Fruit fly (Drosophila melanogaster) whole organism, embryonic: ENCODE data around the gene Ire1.

Experiments used
- Asciz ChIP-seq: fragments of 200-800 bp; sonication (Bioruptor generic); optimal IDR thresholded peaks from 2 replicates; lab custom pipeline; 2017; ENCODE audit warnings: missing biosample characterization, mild to moderate bottlenecking, missing genetic modification characterization, missing genetic modification reagents
- Atf6 ChIP-seq: fragments of 200-800 bp; sonication (Bioruptor generic); IDR thresholded peaks from 2 replicates; pipeline ENCODE4 v1.3.6; 2022; ENCODE audit warnings: missing biosample characterization, missing genetic modification characterization
- CG10543 ChIP-seq: fragments of 200-800 bp; sonication (Bioruptor generic); optimal IDR thresholded peaks from 3 replicates; lab custom pipeline; 2017; ENCODE audit warnings: missing biosample characterization, mild to moderate bottlenecking, missing genetic modification characterization, moderate library complexity
- CG11247 ChIP-seq: fragments of 200-800 bp; sonication (Bioruptor generic); IDR thresholded peaks from 2 replicates; pipeline ENCODE4 v1.3.6; 2022; ENCODE audit warnings: missing biosample characterization, missing genetic modification characterization
- CG11456 ChIP-seq: fragments of 200-800 bp; sonication (Bioruptor generic); IDR thresholded peaks from 3 replicates; pipeline ENCODE4 v1.3.6; 2022; ENCODE audit warnings: missing biosample characterization, missing genetic modification characterization
- CG11695 ChIP-seq: fragments of 200-800 bp; sonication (Bioruptor generic); IDR thresholded peaks from 3 replicates; pipeline ENCODE4 v1.3.6; 2022; ENCODE audit warnings: missing biosample characterization, missing genetic modification characterization
- CG12769 ChIP-seq: fragments of 200-800 bp; sonication (Bioruptor generic); optimal IDR thresholded peaks from 2 replicates; lab custom pipeline; 2019; ENCODE audit warnings: missing biosample characterization, mild to moderate bottlenecking, missing genetic modification characterization, moderate library complexity
- CG16813 ChIP-seq: fragments of 200-800 bp; sonication (Bioruptor generic); IDR thresholded peaks from 3 replicates; pipeline ENCODE4 v1.3.6; 2022; ENCODE audit warnings: missing biosample characterization, missing genetic modification characterization; ENCODE audit not compliant: partially characterized antibody
- CG1832 ChIP-seq: fragments of 200-800 bp; sonication (Bioruptor generic); optimal IDR thresholded peaks from 2 replicates; lab custom pipeline; 2017; ENCODE audit warnings: missing biosample characterization, mild to moderate bottlenecking, missing genetic modification characterization, inconsistent platforms
- CG18599 ChIP-seq: fragments of 200-800 bp; sonication (Bioruptor generic); optimal IDR thresholded peaks from 3 replicates; lab custom pipeline; 2017; ENCODE audit warnings: missing biosample characterization, missing genetic modification characterization, mild to moderate bottlenecking, moderate library complexity, missing genetic modification reagents
- CG18764 ChIP-seq: fragments of 200-800 bp; sonication (Bioruptor generic); optimal IDR thresholded peaks from 3 replicates; lab custom pipeline; 2016; ENCODE audit warnings: missing biosample characterization, missing genetic modification characterization
- CG2120 ChIP-seq: fragments of 200-800 bp; sonication (Bioruptor generic); optimal IDR thresholded peaks from 3 replicates; lab custom pipeline; 2016; ENCODE audit warnings: missing biosample characterization, missing genetic modification characterization
- CG32532 ChIP-seq: fragments of 200-800 bp; sonication (Bioruptor generic); IDR thresholded peaks from 2 replicates; pipeline ENCODE4 v1.3.6; 2022; ENCODE audit warnings: missing biosample characterization, missing genetic modification characterization
- CG34422 ChIP-seq: fragments of 200-800 bp; sonication (Bioruptor generic); IDR thresholded peaks from 3 replicates; pipeline ENCODE4 v1.3.6; 2022; ENCODE audit warnings: missing biosample characterization, missing genetic modification characterization
- CG4854 ChIP-seq: fragments of 200-800 bp; sonication (Bioruptor generic); optimal IDR thresholded peaks from 2 replicates; lab custom pipeline; 2016; ENCODE audit warnings: missing biosample characterization, missing genetic modification characterization, inconsistent platforms
- CG7556 ChIP-seq: fragments of 200-800 bp; sonication (Bioruptor generic); optimal IDR thresholded peaks from 2 replicates; lab custom pipeline; 2017; ENCODE audit warnings: missing biosample characterization, mild to moderate bottlenecking, missing genetic modification characterization
- CG9437 ChIP-seq: fragments of 200-800 bp; sonication (Bioruptor generic); optimal IDR thresholded peaks from 2 replicates; lab custom pipeline; 2018; ENCODE audit warnings: missing biosample characterization, mild to moderate bottlenecking, missing genetic modification characterization
- CG9609 ChIP-seq: fragments of 200-800 bp; sonication (Bioruptor generic); optimal IDR thresholded peaks from 3 replicates; lab custom pipeline; 2016; ENCODE audit warnings: missing biosample characterization, missing genetic modification characterization
- CG9932 ChIP-seq: fragments of 200-800 bp; sonication (Bioruptor generic); IDR thresholded peaks from 2 replicates; pipeline ENCODE4 v1.3.6; 2022; ENCODE audit warnings: missing biosample characterization, missing genetic modification characterization
- CTCF ChIP-seq: fragments of 200-800 bp; sonication (Bioruptor generic); optimal IDR thresholded peaks from 2 replicates; lab custom pipeline; 2017; ENCODE audit warnings: missing biosample characterization, mild to moderate bottlenecking, missing genetic modification characterization, moderate library complexity
- HLH3B ChIP-seq: fragments of 200-800 bp; sonication (Bioruptor generic); IDR thresholded peaks from 2 replicates; pipeline ENCODE4 v1.3.6; 2022; ENCODE audit warnings: missing biosample characterization, missing genetic modification characterization
- Hand ChIP-seq: fragments of 200-800 bp; sonication (Bioruptor generic); optimal IDR thresholded peaks from 2 replicates; lab custom pipeline; 2017; ENCODE audit warnings: mild to moderate bottlenecking, missing biosample characterization, missing genetic modification reagents, missing genetic modification characterization
- Hey ChIP-seq: fragments of 200-800 bp; sonication (Bioruptor generic); optimal IDR thresholded peaks from 3 replicates; lab custom pipeline; 2018; ENCODE audit warnings: missing biosample characterization, mild to moderate bottlenecking, missing genetic modification characterization
- Hmr ChIP-seq: fragments of 200-800 bp; sonication (Bioruptor generic); optimal IDR thresholded peaks from 3 replicates; lab custom pipeline; 2017; ENCODE audit warnings: mild to moderate bottlenecking, missing biosample characterization, missing genetic modification reagents, missing genetic modification characterization
- Meics ChIP-seq: fragments of 200-800 bp; sonication (Bioruptor generic); optimal IDR thresholded peaks from 2 replicates; lab custom pipeline; 2017; ENCODE audit warnings: missing biosample characterization, mild to moderate bottlenecking, missing genetic modification characterization
- NFAT ChIP-seq: fragments of 200-800 bp; sonication (Bioruptor generic); IDR thresholded peaks from 2 replicates; pipeline ENCODE4 v1.3.6; 2022; ENCODE audit warnings: missing biosample characterization, missing genetic modification characterization
- TFAM ChIP-seq: fragments of 200-800 bp; sonication (Bioruptor generic); optimal IDR thresholded peaks from 2 replicates; lab custom pipeline; 2017; ENCODE audit warnings: missing biosample characterization, missing genetic modification characterization, inconsistent platforms
- ash1 ChIP-seq: fragments of 200-800 bp; sonication (Bioruptor generic); optimal IDR thresholded peaks from 2 replicates; lab custom pipeline; 2018; ENCODE audit warnings: missing biosample characterization, mild to moderate bottlenecking, missing genetic modification characterization
- caup ChIP-seq: fragments of 200-800 bp; sonication (Bioruptor generic); optimal IDR thresholded peaks from 3 replicates; lab custom pipeline; 2017; ENCODE audit warnings: missing biosample characterization, mild to moderate bottlenecking, missing genetic modification characterization, moderate library complexity; ENCODE audit not compliant: severe bottlenecking
- dimm ChIP-seq: fragments of 200-800 bp; sonication (Bioruptor generic); IDR thresholded peaks from 2 replicates; pipeline ENCODE4 v1.3.6; 2022; ENCODE audit warnings: missing biosample characterization, missing genetic modification characterization
- exex ChIP-seq: fragments of 200-800 bp; sonication (Bioruptor generic); optimal IDR thresholded peaks from 4 replicates; lab custom pipeline; 2018; ENCODE audit warnings: missing biosample characterization, mild to moderate bottlenecking, missing genetic modification characterization, moderate library complexity
- gcm ChIP-seq: fragments of 200-800 bp; sonication (Bioruptor generic); optimal IDR thresholded peaks from 2 replicates; lab custom pipeline; 2019; ENCODE audit warnings: missing biosample characterization, mild to moderate bottlenecking, missing genetic modification characterization, moderate library complexity
- grau ChIP-seq: fragments of 200-800 bp; optimal IDR thresholded peaks from 3 replicates; lab custom pipeline; 2019; ENCODE audit warnings: missing biosample characterization, mild to moderate bottlenecking, missing genetic modification characterization, moderate library complexity
- kah ChIP-seq: fragments of 200-800 bp; sonication (Bioruptor generic); optimal IDR thresholded peaks from 2 replicates; lab custom pipeline; 2018; ENCODE audit warnings: missing biosample characterization, mild to moderate bottlenecking, missing genetic modification characterization
- lab ChIP-seq: fragments of 200-800 bp; sonication (Bioruptor generic); optimal IDR thresholded peaks from 3 replicates; lab custom pipeline; 2017; ENCODE audit warnings: missing biosample characterization, missing genetic modification characterization, mild to moderate bottlenecking, moderate library complexity, missing genetic modification reagents
- lilli ChIP-seq: fragments of 200-800 bp; sonication (Bioruptor generic); optimal IDR thresholded peaks from 3 replicates; lab custom pipeline; 2016; ENCODE audit warnings: missing biosample characterization, missing genetic modification characterization
- lmd ChIP-seq: fragments of 200-800 bp; sonication (Bioruptor generic); IDR thresholded peaks from 2 replicates; pipeline ENCODE4 v1.3.6; 2022; ENCODE audit warnings: missing biosample characterization, missing genetic modification characterization
- mam ChIP-seq: fragments of 200-800 bp; sonication (Bioruptor generic); optimal IDR thresholded peaks from 3 replicates; lab custom pipeline; 2016; ENCODE audit warnings: missing biosample characterization, missing genetic modification characterization
- nom ChIP-seq: fragments of 200-800 bp; sonication (Bioruptor generic); optimal IDR thresholded peaks from 2 replicates; lab custom pipeline; 2017; ENCODE audit warnings: missing biosample characterization, missing genetic modification characterization, mild to moderate bottlenecking, moderate library complexity, missing genetic modification reagents
- org-1 ChIP-seq: fragments of 200-800 bp; sonication (Bioruptor generic); optimal IDR thresholded peaks from 2 replicates; lab custom pipeline; 2017; ENCODE audit warnings: missing biosample characterization, missing genetic modification characterization
- pan ChIP-seq, 4 experiments: fragments of >200 bp in 3 of 4; fragments of 200-800 bp in 1 of 4; sonication (Bioruptor generic) in 1 of 4; optimal IDR thresholded peaks in 3 of 4; IDR thresholded peaks in 1 of 4; 2 replicates each; pipeline versions ENCODE4 v1.3.6 to Lab custom; 2017 to 2022; ENCODE audit warnings: missing biosample characterization in 2 of 4, missing genetic modification characterization in 2 of 4, mixed read lengths in 1 of 4
- scrt ChIP-seq: fragments of 200-800 bp; sonication (Bioruptor generic); optimal IDR thresholded peaks from 2 replicates; lab custom pipeline; 2018; ENCODE audit warnings: missing biosample characterization, mild to moderate bottlenecking, missing genetic modification characterization, moderate library complexity
- sens ChIP-seq: fragments of 200-800 bp; sonication (Bioruptor generic); peaks from one replicate; lab custom pipeline; 2016; ENCODE audit warnings: missing biosample characterization, missing genetic modification characterization
- sug ChIP-seq: fragments of 200-800 bp; optimal IDR thresholded peaks from 2 replicates; lab custom pipeline; 2019; ENCODE audit warnings: missing biosample characterization, mild to moderate bottlenecking, missing genetic modification characterization, moderate library complexity
- twi ChIP-seq: fragments of 200-800 bp; optimal IDR thresholded peaks from 2 replicates; lab custom pipeline; 2019; ENCODE audit warnings: missing biosample characterization, mild to moderate bottlenecking, missing genetic modification characterization, moderate library complexity

Ire1 gene

DNA sequence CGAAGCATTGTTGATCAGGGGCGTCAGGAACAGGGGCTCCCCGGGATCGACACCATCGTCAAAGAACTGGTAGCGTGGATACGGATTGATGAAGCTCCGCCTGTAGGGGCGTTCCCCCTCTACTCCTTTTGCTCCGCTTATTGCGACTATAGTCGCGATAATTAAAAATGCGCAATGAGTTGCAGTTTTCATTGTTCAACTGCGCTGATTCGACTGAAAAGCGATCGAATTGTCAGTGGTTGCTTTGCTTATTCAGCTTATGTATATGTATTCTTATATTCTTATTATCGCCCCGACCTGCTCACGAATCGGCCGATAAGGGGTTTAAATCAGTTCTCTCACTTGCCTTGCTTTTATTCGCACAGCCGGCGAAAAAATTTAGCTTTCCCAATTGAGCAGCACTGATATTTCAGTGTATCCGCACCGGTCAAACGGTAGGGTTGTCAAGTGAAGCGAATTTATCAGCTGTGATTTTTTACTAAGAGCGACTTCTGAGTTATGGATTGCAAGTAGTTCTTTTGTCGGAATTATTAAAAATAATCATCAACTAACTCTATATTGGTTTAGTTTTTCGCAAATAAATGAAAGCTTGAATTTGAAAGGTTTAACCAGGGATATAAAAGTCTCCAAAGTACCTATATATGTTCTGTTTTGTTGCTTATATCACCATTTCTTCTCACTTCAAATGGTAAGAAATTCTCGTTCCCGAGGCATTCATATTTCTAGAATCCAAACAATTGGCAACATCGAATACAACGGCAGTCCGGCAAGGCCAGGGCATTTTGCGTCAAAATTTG, 3.1 kb upstream of the Ire1 start, which contains the start of the genes CG4572 and CG4686 (continued):
- no peak for TF ChIP-seq CG1832

DNA sequence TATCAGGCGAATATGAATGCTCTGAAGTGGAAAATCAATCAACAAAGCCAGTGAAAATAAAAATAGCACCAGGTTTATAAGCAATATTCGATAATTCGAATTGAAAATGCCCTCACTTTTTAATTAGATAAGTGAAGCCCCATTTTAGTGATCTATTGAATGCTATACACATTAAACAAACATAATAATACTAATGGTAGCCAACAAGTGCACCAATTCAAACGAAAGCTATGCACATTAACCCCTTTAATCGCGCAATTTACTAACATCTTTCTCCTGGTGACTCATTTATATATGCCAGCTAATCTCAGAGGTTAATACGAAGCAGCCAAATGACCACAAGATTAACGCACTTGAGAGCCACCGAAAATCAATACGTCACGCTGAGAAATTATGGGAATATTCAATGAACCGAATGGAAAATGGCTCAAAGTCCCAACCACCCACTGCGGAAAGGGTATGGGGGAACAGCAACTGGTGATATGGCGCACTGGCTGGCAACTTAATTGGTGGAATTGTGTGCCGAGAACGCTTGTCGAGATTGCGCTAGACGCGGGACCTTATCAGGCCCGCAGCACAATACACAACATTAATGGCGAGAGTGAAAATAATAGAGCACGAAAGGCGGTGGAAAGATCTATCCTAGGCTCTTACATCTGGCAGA, 1.6 kb downstream of the Ire1 start:
- TF ChIP-seq grau (tag; lab: Kevin White, UChicago) (peak; percentile 18), twi (tag; lab: Kevin White, UChicago) (peak; percentile 9), Atf6 (GFP tag; lab: Robert Waterston, UW) (peak; percentile 25; the same call in 1 of the 2 replicates), CG4854 (GFP tag; lab: Kevin White, UChicago) (no peak), CG32532 (GFP tag; lab: Robert Waterston, UW) (0 out of 2 replicates have a peak, but pooled peaks have one; percentile 26), exex (tag; lab: Kevin White, UChicago) (peak; percentile 89), TFAM (no peak), CG10543 (GFP tag; lab: Kevin White, UChicago) (peak; percentile 68), CG9609 (GFP tag; lab: Kevin White, UChicago) (peak; percentile 3), scrt (GFP tag; lab: Kevin White, UChicago) (no peak), lmd (GFP tag; lab: Robert Waterston, UW) (0 out of 2 replicates have a peak, but pooled peaks have one; percentile 24), kah (GFP tag; lab: Kevin White, UChicago) (no peak), CG11456 (GFP tag; lab: Robert Waterston, UW) (no peak), CG9437 (GFP tag; lab: Kevin White, UChicago) (peak; percentile 12), CG7556 (GFP tag; lab: Kevin White, UChicago) (peak; percentile 25), mam (GFP tag; lab: Kevin White, UChicago) (peak; percentile 14), sug (tag; lab: Kevin White, UChicago) (peak; percentile 76), NFAT (0 out of 2 replicates have a peak, but pooled peaks have one; percentile 11), Meics (no peak), CG9932 (GFP tag; lab: Robert Waterston, UW) (0 out of 2 replicates have a peak, but pooled peaks have one; percentile 31), org-1 (GFP tag; lab: Kevin White, UChicago) (peak; percentile 32), caup (GFP tag; lab: Kevin White, UChicago) (peak; percentile 18), dimm (GFP tag; lab: Robert Waterston, UW) (no peak), Hmr (GFP tag; lab: Kevin White, UChicago) (peak; percentile 39), pan (optimal IDR thresholded peaks at IDR 0.05; lab: Kevin White, UChicago) (no peak), pan (GFP tag; optimal IDR thresholded peaks at IDR 0.05 in 1 of 2, IDR thresholded peaks at IDR 0.05 in 1 of 2) (no peak), CG18764 (GFP tag; lab: Kevin White, UChicago) (no peak), CG18599 (GFP tag; lab: Kevin White, UChicago) (peak; percentile 45), nom (GFP tag; lab: Kevin White, UChicago) (peak; percentile 68), CG1832 (no peak), CG12769 (peak; percentile 70), CTCF (GFP tag; lab: Kevin White, UChicago) (no peak), Hand (peak; percentile 28), Hey (tag; lab: Kevin White, UChicago) (peak; percentile 79), Asciz (GFP tag; lab: Kevin White, UChicago) (no peak), HLH3B (GFP tag; lab: Robert Waterston, UW) (no peak), lab (GFP tag; lab: Kevin White, UChicago) (peak; percentile 57), CG16813 (GFP tag; lab: Robert Waterston, UW) (no peak), gcm (GFP tag; lab: Kevin White, UChicago) (peak; percentile 28), ash1 (GFP tag; lab: Kevin White, UChicago) (no peak), CG11247 (GFP tag; lab: Robert Waterston, UW) (no peak), CG34422 (GFP tag; lab: Robert Waterston, UW) (0 out of 3 replicates have a peak, but pooled peaks have one; percentile 30), CG2120 (GFP tag; lab: Kevin White, UChicago) (peak; percentile 32), sens (GFP tag; lab: Kevin White, UChicago) (peak; percentile 46), lilli (peak; percentile 8), CG11695 (0 out of 3 replicates have a peak, but pooled peaks have one; percentile 13)
